Worm (Caenorhabditis elegans) whole organism, midembryonic: ENCODE measurements around the gene srx-74.
A peak's percentile ranks its signal among the peaks of the same experiment; 100 is the strongest.

Experiments used
- T22C8.4 ChIP-seq: fragments of 200-800 bp; sonication (Bioruptor generic); IDR thresholded peaks from 2 replicates; pipeline ENCODE4 v1.3.6; 2022; ENCODE audit warnings: missing genetic modification characterization, missing compliant biosample characterization
- cog-1 ChIP-seq: sonication (generic microtip); optimal IDR thresholded peaks from 2 replicates; lab custom pipeline; 2016; ENCODE audit warnings: missing genetic modification characterization, missing compliant biosample characterization
- flt-1 ChIP-seq: fragments of 200-800 bp; sonication (Bioruptor generic); IDR thresholded peaks from 2 replicates; pipeline ENCODE4 v1.3.6; 2022; ENCODE audit warnings: missing genetic modification characterization, missing compliant biosample characterization
- klf-2 ChIP-seq: fragments of 200-800 bp; sonication (Bioruptor generic); conservative IDR thresholded peaks from 2 replicates; pipeline ENCODE4 v1.3.6; 2022; ENCODE audit warnings: missing genetic modification reagents, missing genetic modification characterization, missing compliant biosample characterization
- ref-1 ChIP-seq: fragments of 200-800 bp; sonication (Bioruptor generic); conservative IDR thresholded peaks from 2 replicates; pipeline ENCODE4 v1.3.6; 2022; ENCODE audit warnings: missing genetic modification reagents, missing genetic modification characterization, missing compliant biosample characterization
- tab-1 ChIP-seq: fragments of 200-800 bp; sonication (Bioruptor generic); IDR thresholded peaks from 2 replicates; pipeline ENCODE4 v1.3.6; 2022; ENCODE audit warnings: missing genetic modification characterization, missing compliant biosample characterization
- ztf-23 ChIP-seq: fragments of 200-800 bp; sonication (Bioruptor generic); IDR thresholded peaks from 2 replicates; pipeline ENCODE4 v1.3.6; 2022; ENCODE audit warnings: missing genetic modification reagents, missing genetic modification characterization, missing compliant biosample characterization
- ztf-29 ChIP-seq: fragments of 200-800 bp; sonication (Bioruptor generic); IDR thresholded peaks from 2 replicates; pipeline ENCODE4 v1.3.6; 2022; ENCODE audit warnings: missing genetic modification reagents, missing genetic modification characterization, missing compliant biosample characterization

The srx-74 gene

DNA sequence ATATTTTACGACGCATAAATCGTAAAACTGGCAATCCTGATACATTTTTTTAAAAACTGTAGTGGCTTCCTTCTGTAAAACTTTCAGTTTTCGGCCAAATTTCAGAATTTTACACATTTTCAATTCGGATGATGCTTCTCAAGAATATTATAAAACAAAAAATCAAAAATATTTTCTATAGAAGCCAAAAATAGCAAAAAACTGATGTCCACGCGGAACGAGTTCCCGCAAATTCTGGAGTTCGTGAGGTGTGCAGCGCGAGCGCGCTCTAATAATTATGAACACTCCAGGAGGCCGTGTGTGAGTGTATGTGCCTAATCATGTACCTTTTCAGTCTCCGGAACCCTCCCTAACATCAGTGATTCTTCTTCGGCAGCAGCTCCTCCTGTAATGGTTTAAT lies 45.0 kb downstream of the srx-74 start, which contains the start of gene sumv-2:
TSS of gene sumv-2 (plus strand) at position 301 of the 400 bp plus-strand sequence.
- no peak for TF ChIP-seq flt-1 (GFP tag; lab: Robert Waterston, UW)
- no peak for TF ChIP-seq ref-1
- no peak for TF ChIP-seq T22C8.4 (GFP tag; lab: Robert Waterston, UW)
- no peak for TF ChIP-seq cog-1
- no peak for TF ChIP-seq ztf-29 (GFP tag; lab: Robert Waterston, UW)
- TF ChIP-seq tab-1 (GFP tag; lab: Robert Waterston, UW): no peak
- no peak for TF ChIP-seq ztf-23

DNA sequence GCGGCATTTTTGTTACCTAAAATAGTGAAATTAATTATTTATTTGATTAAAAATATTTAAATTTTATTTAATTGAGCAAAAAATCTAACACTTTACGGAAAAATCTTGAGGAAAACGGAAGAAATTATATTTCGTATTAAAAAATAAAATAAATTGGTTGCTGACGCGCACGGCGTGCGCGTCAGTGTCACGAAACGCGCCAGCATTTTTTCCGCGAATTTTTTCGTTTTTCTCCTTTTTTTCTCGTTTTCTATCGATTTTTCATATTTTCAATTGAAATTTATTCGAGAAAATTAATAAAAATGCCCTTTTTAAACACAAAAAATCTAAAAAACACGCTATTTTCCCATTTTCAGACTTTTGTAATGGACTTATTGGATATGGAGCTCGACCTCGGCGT lies 46.5 kb downstream of the srx-74 start, which contains the start of the genes Y61A9LA.10 and F54D11.4:
TSS of gene Y61A9LA.10 (minus strand) at position 16 of the 400 bp plus-strand sequence.
TSS of gene F54D11.4 (plus strand) at position 350 of the 400 bp plus-strand sequence.
- no peak for TF ChIP-seq flt-1 (GFP tag; lab: Robert Waterston, UW)
- 0 out of 2 replicates have a peak, but pooled peaks have one; percentile 8 for TF ChIP-seq klf-2 (GFP tag; lab: Robert Waterston, UW)
- TF ChIP-seq ref-1: no peak
